Fruit fly (Drosophila melanogaster) whole organism, embryonic: ENCODE results near the gene sun.

Experiments
- Adf1 ChIP-seq: fragments of 200-800 bp; sonication (Bioruptor generic); IDR thresholded peaks from 2 replicates; pipeline ENCODE4 v1.3.6; 2022; ENCODE audit warnings: missing biosample characterization, missing genetic modification characterization
- CG10431 ChIP-seq: fragments of 200-800 bp; sonication (Bioruptor generic); optimal IDR thresholded peaks from 3 replicates; lab custom pipeline; 2018; ENCODE audit warnings: missing biosample characterization, mild to moderate bottlenecking, missing genetic modification characterization
- CG10462 ChIP-seq: fragments of 200-800 bp; sonication (Bioruptor generic); optimal IDR thresholded peaks from 2 replicates; lab custom pipeline; 2016; ENCODE audit warnings: missing biosample characterization, missing genetic modification characterization
- CG11456 ChIP-seq: fragments of 200-800 bp; sonication (Bioruptor generic); IDR thresholded peaks from 3 replicates; pipeline ENCODE4 v1.3.6; 2022; ENCODE audit warnings: missing biosample characterization, missing genetic modification characterization
- CG11504 ChIP-seq: fragments of 200-800 bp; sonication (Bioruptor generic); optimal IDR thresholded peaks from 3 replicates; lab custom pipeline; 2019; ENCODE audit warnings: missing biosample characterization, mild to moderate bottlenecking, missing genetic modification characterization, moderate library complexity
- CG12299 ChIP-seq: fragments of 200-800 bp; sonication (Bioruptor generic); optimal IDR thresholded peaks from 2 replicates; lab custom pipeline; 2018; ENCODE audit warnings: missing biosample characterization, mild to moderate bottlenecking, missing genetic modification characterization
- CG13123 ChIP-seq: fragments of 200-800 bp; sonication (Bioruptor generic); optimal IDR thresholded peaks from 2 replicates; lab custom pipeline; 2016; ENCODE audit warnings: missing biosample characterization, missing genetic modification characterization
- CG13287 ChIP-seq: fragments of 200-800 bp; sonication (Bioruptor generic); IDR thresholded peaks from 2 replicates; pipeline ENCODE4 v1.3.6; 2022; ENCODE audit warnings: missing biosample characterization, missing genetic modification characterization; ENCODE audit not compliant: partially characterized antibody
- CG13296 ChIP-seq: fragments of 200-800 bp; sonication (Bioruptor generic); optimal IDR thresholded peaks from 3 replicates; lab custom pipeline; 2018; ENCODE audit warnings: missing biosample characterization, mild to moderate bottlenecking, missing genetic modification characterization
- CG14014 ChIP-seq: fragments of 200-800 bp; sonication (Bioruptor generic); IDR thresholded peaks from 2 replicates; pipeline ENCODE4 v1.3.6; 2022; ENCODE audit warnings: missing biosample characterization, missing genetic modification characterization
- CG16863 ChIP-seq: fragments of 200-800 bp; sonication (Bioruptor generic); optimal IDR thresholded peaks from 3 replicates; lab custom pipeline; 2016; ENCODE audit warnings: missing biosample characterization, missing genetic modification characterization
- CG18011 ChIP-seq: fragments of 200-800 bp; sonication (Bioruptor generic); optimal IDR thresholded peaks from 2 replicates; lab custom pipeline; 2017; ENCODE audit warnings: missing biosample characterization, missing genetic modification characterization, mild to moderate bottlenecking, moderate library complexity, missing genotype
- CG18262 ChIP-seq: fragments of 200-800 bp; optimal IDR thresholded peaks from 3 replicates; lab custom pipeline; 2019; ENCODE audit warnings: missing biosample characterization, mild to moderate bottlenecking, missing genetic modification characterization, moderate library complexity
- CG3163 ChIP-seq: fragments of 200-800 bp; sonication (Bioruptor generic); optimal IDR thresholded peaks from 3 replicates; lab custom pipeline; 2016; ENCODE audit warnings: missing biosample characterization, missing genetic modification characterization
- CG33213 ChIP-seq: fragments of 200-800 bp; sonication (Bioruptor generic); optimal IDR thresholded peaks from 3 replicates; lab custom pipeline; 2016; ENCODE audit warnings: missing biosample characterization, missing genetic modification characterization
- CG4360 ChIP-seq: fragments of 200-800 bp; sonication (Bioruptor generic); IDR thresholded peaks from 2 replicates; pipeline ENCODE4 v1.3.6; 2022; ENCODE audit warnings: missing biosample characterization, missing genetic modification characterization
- CG4404 ChIP-seq: fragments of 200-800 bp; sonication (Bioruptor generic); IDR thresholded peaks from 2 replicates; pipeline ENCODE4 v1.3.6; 2022; ENCODE audit warnings: missing biosample characterization, missing genetic modification characterization
- CG6765 ChIP-seq: fragments of 200-800 bp; sonication (Bioruptor generic); optimal IDR thresholded peaks from 3 replicates; lab custom pipeline; 2017; ENCODE audit warnings: missing biosample characterization, mild to moderate bottlenecking, missing genetic modification characterization
- CG6854 ChIP-seq: fragments of 200-800 bp; sonication (Bioruptor generic); optimal IDR thresholded peaks from 3 replicates; lab custom pipeline; 2017; ENCODE audit warnings: missing biosample characterization, mild to moderate bottlenecking, missing genetic modification characterization
- CG7963 ChIP-seq: fragments of 200-800 bp; sonication (Bioruptor generic); IDR thresholded peaks from 3 replicates; pipeline ENCODE4 v1.3.6; 2022; ENCODE audit warnings: missing biosample characterization, missing genetic modification characterization; ENCODE audit not compliant: partially characterized antibody
- CG8281 ChIP-seq: fragments of 200-800 bp; sonication (Bioruptor generic); optimal IDR thresholded peaks from 2 replicates; lab custom pipeline; 2018; ENCODE audit warnings: missing biosample characterization, mild to moderate bottlenecking, missing genetic modification characterization, moderate library complexity
- CHES-1-like ChIP-seq: fragments of 200-800 bp; sonication (Bioruptor generic); optimal IDR thresholded peaks from 2 replicates; lab custom pipeline; 2016; ENCODE audit warnings: missing biosample characterization, missing genetic modification characterization
- Fer2 ChIP-seq: fragments of 200-800 bp; sonication (Bioruptor generic); optimal IDR thresholded peaks from 2 replicates; lab custom pipeline; 2018; ENCODE audit warnings: missing biosample characterization, mild to moderate bottlenecking, missing genetic modification characterization, moderate library complexity
- HLH3B ChIP-seq: fragments of 200-800 bp; sonication (Bioruptor generic); IDR thresholded peaks from 2 replicates; pipeline ENCODE4 v1.3.6; 2022; ENCODE audit warnings: missing biosample characterization, missing genetic modification characterization
- Hr51 ChIP-seq, 2 experiments: fragments of 200-800 bp; sonication (Bioruptor generic); optimal IDR thresholded peaks; 2 replicates in 1 of 2; 3 replicates in 1 of 2; lab custom pipeline; 2016 to 2018; ENCODE audit warnings: missing biosample characterization in 2 of 2, missing genetic modification characterization in 2 of 2, mild to moderate bottlenecking in 1 of 2, moderate library complexity in 1 of 2
- Med ChIP-seq: fragments of 200-800 bp; sonication (Bioruptor generic); peaks from one replicate; lab custom pipeline; 2016; ENCODE audit warnings: missing biosample characterization, missing genetic modification characterization, mild to moderate bottlenecking, inconsistent platforms, moderate library complexity
- Neu2 ChIP-seq: fragments of 200-800 bp; sonication (Bioruptor generic); optimal IDR thresholded peaks from 3 replicates; lab custom pipeline; 2016; ENCODE audit warnings: missing biosample characterization, missing genetic modification characterization, borderline replicate concordance
- Xbp1 ChIP-seq: fragments of 200-800 bp; sonication (Bioruptor generic); optimal IDR thresholded peaks from 3 replicates; lab custom pipeline; 2016; ENCODE audit warnings: missing biosample characterization, mild to moderate bottlenecking, missing genetic modification characterization
- Xrp1 ChIP-seq: fragments of 200-800 bp; sonication (Bioruptor generic); IDR thresholded peaks from 2 replicates; pipeline ENCODE4 v1.3.6; 2022; ENCODE audit warnings: missing biosample characterization, missing genetic modification characterization
- ase ChIP-seq: fragments of 200-800 bp; sonication (Bioruptor generic); IDR thresholded peaks from 3 replicates; pipeline ENCODE4 v1.3.6; 2022; ENCODE audit warnings: missing biosample characterization, missing genetic modification characterization
- cad ChIP-seq: fragments of >200 bp; optimal IDR thresholded peaks from 2 replicates; lab custom pipeline; 2017; ENCODE audit warnings: missing biosample characterization, missing genetic modification characterization
- cwo ChIP-seq: fragments of 200-800 bp; sonication (Bioruptor generic); optimal IDR thresholded peaks from 3 replicates; lab custom pipeline; 2017; ENCODE audit warnings: missing biosample characterization, missing genetic modification characterization, mild to moderate bottlenecking, moderate library complexity, missing genetic modification reagents
- dysf ChIP-seq: fragments of 200-800 bp; sonication (Bioruptor generic); IDR thresholded peaks from 3 replicates; pipeline ENCODE4 v1.3.6; 2022; ENCODE audit warnings: missing biosample characterization, missing genetic modification characterization
- eve ChIP-seq, 2 experiments: fragments of >200 bp; optimal IDR thresholded peaks; 2 replicates each; lab custom pipeline; 2017; ENCODE audit warnings: missing biosample characterization in 2 of 2, missing genetic modification characterization in 2 of 2
- eyg ChIP-seq: fragments of 200-800 bp; sonication (Bioruptor generic); optimal IDR thresholded peaks from 3 replicates; lab custom pipeline; 2016; ENCODE audit warnings: missing biosample characterization, missing genetic modification characterization
- grn ChIP-seq: fragments of 200-800 bp; sonication (Bioruptor generic); optimal IDR thresholded peaks from 3 replicates; lab custom pipeline; 2017; ENCODE audit warnings: missing biosample characterization, missing genetic modification characterization
- gt ChIP-seq: fragments of 200-800 bp; sonication (Bioruptor generic); IDR thresholded peaks from 2 replicates; pipeline ENCODE4 v1.3.6; 2022; ENCODE audit warnings: missing biosample characterization, missing genetic modification characterization
- nerfin-1 ChIP-seq: fragments of 200-800 bp; sonication (Bioruptor generic); optimal IDR thresholded peaks from 3 replicates; lab custom pipeline; 2019; ENCODE audit warnings: missing biosample characterization, mild to moderate bottlenecking, missing genetic modification characterization, moderate library complexity
- nom ChIP-seq: fragments of 200-800 bp; sonication (Bioruptor generic); optimal IDR thresholded peaks from 2 replicates; lab custom pipeline; 2017; ENCODE audit warnings: missing biosample characterization, missing genetic modification characterization, mild to moderate bottlenecking, moderate library complexity, missing genetic modification reagents
- org-1 ChIP-seq: fragments of 200-800 bp; sonication (Bioruptor generic); optimal IDR thresholded peaks from 2 replicates; lab custom pipeline; 2017; ENCODE audit warnings: missing biosample characterization, missing genetic modification characterization
- prd ChIP-seq, 3 experiments: fragments of >200 bp in 2 of 3; fragments of 200-800 bp in 1 of 3; sonication (Bioruptor generic) in 1 of 3; optimal IDR thresholded peaks in 2 of 3; IDR thresholded peaks in 1 of 3; 2 replicates in 2 of 3; 3 replicates in 1 of 3; pipeline versions ENCODE4 v1.3.6 to Lab custom; 2017 to 2022; ENCODE audit warnings: missing biosample characterization in 1 of 3, missing genetic modification characterization in 1 of 3
- psq ChIP-seq: fragments of 200-800 bp; sonication (Bioruptor generic); optimal IDR thresholded peaks from 2 replicates; lab custom pipeline; 2017; ENCODE audit warnings: missing biosample characterization, missing genetic modification characterization
- ro ChIP-seq: fragments of 200-800 bp; sonication (Bioruptor generic); IDR thresholded peaks from 2 replicates; pipeline ENCODE4 v1.3.6; 2022; ENCODE audit warnings: missing biosample characterization, missing genetic modification characterization
- schlank ChIP-seq: fragments of 200-800 bp; sonication (Bioruptor generic); optimal IDR thresholded peaks from 2 replicates; lab custom pipeline; 2018; ENCODE audit warnings: missing biosample characterization, mild to moderate bottlenecking, missing genetic modification characterization
- slp2 ChIP-seq: fragments of 200-800 bp; sonication (Bioruptor generic); optimal IDR thresholded peaks from 2 replicates; lab custom pipeline; 2016; ENCODE audit warnings: missing biosample characterization, missing genetic modification characterization
- tup ChIP-seq: fragments of 200-800 bp; sonication (Bioruptor generic); optimal IDR thresholded peaks from 2 replicates; lab custom pipeline; 2016; ENCODE audit warnings: missing biosample characterization, mild to moderate bottlenecking, missing genetic modification characterization, moderate library complexity
- wdn ChIP-seq: fragments of 200-800 bp; sonication (Bioruptor generic); IDR thresholded peaks from 2 replicates; pipeline ENCODE4 v1.3.6; 2022; ENCODE audit warnings: missing biosample characterization, missing genetic modification characterization

Gene sun

dm6 chrX:15870777-15871757, 22.0 kb upstream of the sun start (continued):
- peak; percentile 19 for TF ChIP-seq tup (GFP tag; lab: Kevin White, UChicago)
- no peak for TF ChIP-seq gt (GFP tag; lab: Robert Waterston, UW)
- peak; percentile 54 for TF ChIP-seq eyg (GFP tag; lab: Kevin White, UChicago)
- TF ChIP-seq Fer2 (tag; lab: Kevin White, UChicago), result peak; percentile 57
- no peak for TF ChIP-seq CG11456
- peak; percentile 43 for TF ChIP-seq CHES-1-like
- TF ChIP-seq cwo (GFP tag; lab: Kevin White, UChicago), result peak; percentile 59
- peak; percentile 20 for TF ChIP-seq CG18262
- TF ChIP-seq ase (GFP tag; lab: Robert Waterston, UW), result no peak
- TF ChIP-seq CG6765 (GFP tag; lab: Kevin White, UChicago), result peak; percentile 86
- peak; percentile 18 for TF ChIP-seq CG18011
- peak; percentile 100 for TF ChIP-seq CG10431 (GFP tag; lab: Kevin White, UChicago)
- TF ChIP-seq CG3163 (GFP tag; lab: Kevin White, UChicago), result peak; percentile 57
- TF ChIP-seq Neu2 (GFP tag; lab: Kevin White, UChicago), result no peak
- TF ChIP-seq Xbp1 (GFP tag; lab: Kevin White, UChicago), result peak; percentile 11
- 0 out of 2 replicates have a peak, but pooled peaks have one; percentile 25 for TF ChIP-seq CG4360
- TF ChIP-seq slp2 (GFP tag; lab: Kevin White, UChicago), result no peak
- peak; percentile 3 for TF ChIP-seq psq (GFP tag; lab: Kevin White, UChicago)
- no peak for TF ChIP-seq CG11504
- peak; percentile 31; the same call in 1 of the 2 replicates for TF ChIP-seq wdn (GFP tag; lab: Robert Waterston, UW)
- peak; percentile 38 for TF ChIP-seq CG13123
- peak; percentile 62 for TF ChIP-seq org-1
- peak; percentile 38; the same call in 1 of the 2 replicates for TF ChIP-seq Xrp1 (GFP tag; lab: Robert Waterston, UW)
- peak; percentile 47; the same call in 1 of the 2 replicates for TF ChIP-seq HLH3B
- TF ChIP-seq nom (GFP tag; lab: Kevin White, UChicago), result peak; percentile 75
- TF ChIP-seq CG8281, result no peak
- TF ChIP-seq CG13287, result no peak
- peak in 1 of 2 experiments; percentile 49 for TF ChIP-seq Hr51 (GFP tag; optimal IDR thresholded peaks at IDR 0.05; lab: Kevin White, UChicago)
- peak; percentile 92 for TF ChIP-seq Med (GFP tag; lab: Kevin White, UChicago)
- TF ChIP-seq CG4404 (GFP tag; lab: Robert Waterston, UW), result no peak
- peak; percentile 51 for TF ChIP-seq nerfin-1
- no peak for TF ChIP-seq cad
- peak; percentile 63 for TF ChIP-seq CG12299 (tag; lab: Kevin White, UChicago)
- TF ChIP-seq CG16863 (GFP tag; lab: Kevin White, UChicago), result peak; percentile 51
- TF ChIP-seq ro, result no peak
- peak; percentile 18 for TF ChIP-seq CG10462 (GFP tag; lab: Kevin White, UChicago)
- peak; percentile 62 for TF ChIP-seq schlank (tag; lab: Kevin White, UChicago)
- TF ChIP-seq CG6854 (GFP tag; lab: Kevin White, UChicago), result peak; percentile 85
- TF ChIP-seq dysf (GFP tag; lab: Robert Waterston, UW), result no peak
- TF ChIP-seq CG14014, result peak; percentile 79; the same call in 1 of the 2 replicates
- TF ChIP-seq CG33213 (GFP tag; lab: Kevin White, UChicago), result peak; percentile 68
- no peak for TF ChIP-seq prd (optimal IDR thresholded peaks at IDR 0.05; lab: Kevin White, UChicago)
- 0 out of 3 replicates have a peak, but pooled peaks have one; percentile 20 for TF ChIP-seq prd (GFP tag; IDR thresholded peaks at IDR 0.05; lab: Robert Waterston, UW)
- peak; percentile 48 for TF ChIP-seq grn
- 0 out of 2 replicates have a peak, but pooled peaks have one; percentile 18 for TF ChIP-seq Adf1 (GFP tag; lab: Robert Waterston, UW)
- TF ChIP-seq CG7963 (GFP tag; lab: Robert Waterston, UW), result no peak
- TF ChIP-seq eve (GFP tag; optimal IDR thresholded peaks at IDR 0.05; lab: Kevin White, UChicago), result no peak
- TF ChIP-seq CG13296 (GFP tag; lab: Kevin White, UChicago), result peak; percentile 94
